Fruit fly (Drosophila melanogaster) whole organism, prepupa: ENCODE data around the gene unc80.
A peak's percentile ranks its signal among the peaks of the same experiment; 100 is the strongest.

Experiments used
- CG10669 ChIP-seq: fragments of 200-800 bp; sonication (Bioruptor generic); optimal IDR thresholded peaks from 3 replicates; lab custom pipeline; 2018; ENCODE audit warnings: missing biosample characterization, mild to moderate bottlenecking, missing genetic modification characterization, moderate library complexity
- CG11294 ChIP-seq: fragments of 200-800 bp; sonication (Bioruptor generic); IDR thresholded peaks from 2 replicates; pipeline ENCODE4 v1.3.6; 2022; ENCODE audit warnings: missing biosample characterization, missing genetic modification characterization
- CG11902 ChIP-seq: fragments of 200-800 bp; sonication (Bioruptor generic); optimal IDR thresholded peaks from 3 replicates; lab custom pipeline; 2016; ENCODE audit warnings: missing biosample characterization, missing genetic modification characterization
- CG32006 ChIP-seq: fragments of 200-800 bp; sonication (Bioruptor generic); optimal IDR thresholded peaks from 3 replicates; lab custom pipeline; 2017; ENCODE audit warnings: missing biosample characterization, mild to moderate bottlenecking, missing genetic modification characterization
- CG34406 ChIP-seq: fragments of 200-800 bp; sonication (Bioruptor generic); optimal IDR thresholded peaks from 3 replicates; lab custom pipeline; 2016; ENCODE audit warnings: missing biosample characterization, missing genetic modification characterization
- CG6163 ChIP-seq: fragments of 200-800 bp; sonication (Bioruptor generic); IDR thresholded peaks from 3 replicates; pipeline ENCODE4 v1.3.6; 2022; ENCODE audit warnings: missing biosample characterization, missing genetic modification characterization
- CG6276 ChIP-seq: fragments of 200-800 bp; sonication (Bioruptor generic); optimal IDR thresholded peaks from 2 replicates; lab custom pipeline; 2017; ENCODE audit warnings: missing biosample characterization, mild to moderate bottlenecking, missing genetic modification characterization
- CG6792 ChIP-seq: fragments of 200-800 bp; sonication (Bioruptor generic); optimal IDR thresholded peaks from 3 replicates; lab custom pipeline; 2016; ENCODE audit warnings: missing biosample characterization, missing genetic modification characterization
- CG7368 ChIP-seq: fragments of 200-800 bp; sonication (Bioruptor generic); optimal IDR thresholded peaks from 3 replicates; lab custom pipeline; 2016; ENCODE audit warnings: missing biosample characterization, missing genetic modification characterization
- CG9139 ChIP-seq: fragments of 200-800 bp; sonication (Bioruptor generic); optimal IDR thresholded peaks from 3 replicates; lab custom pipeline; 2017; ENCODE audit warnings: missing biosample characterization, mild to moderate bottlenecking, missing genetic modification characterization
- Eip75B ChIP-seq: fragments of 200-800 bp; sonication (Bioruptor generic); optimal IDR thresholded peaks from 3 replicates; lab custom pipeline; 2016; ENCODE audit warnings: missing biosample characterization, missing genetic modification characterization
- Eip78C ChIP-seq: fragments of 200-800 bp; sonication (Bioruptor generic); peaks from one replicate; lab custom pipeline; 2016; ENCODE audit warnings: missing biosample characterization, missing genetic modification characterization
- Ets21C ChIP-seq: fragments of 200-800 bp; sonication (Bioruptor generic); optimal IDR thresholded peaks from 3 replicates; lab custom pipeline; 2016; ENCODE audit warnings: missing biosample characterization, missing genetic modification characterization
- Hr38 ChIP-seq: sonication (Bioruptor generic); optimal IDR thresholded peaks from 2 replicates; lab custom pipeline; 2016; ENCODE audit warnings: missing biosample characterization, missing genetic modification characterization
- Hr39 ChIP-seq: fragments of 200-800 bp; sonication (Bioruptor generic); optimal IDR thresholded peaks from 2 replicates; lab custom pipeline; 2016; ENCODE audit warnings: missing biosample characterization, missing genetic modification characterization
- Hr4 ChIP-seq: fragments of 200-800 bp; sonication (Bioruptor generic); optimal IDR thresholded peaks from 3 replicates; lab custom pipeline; 2016; ENCODE audit warnings: missing biosample characterization, missing genetic modification characterization
- Lpt ChIP-seq: fragments of 200-800 bp; sonication (Bioruptor generic); optimal IDR thresholded peaks from 3 replicates; lab custom pipeline; 2016; ENCODE audit warnings: missing biosample characterization, missing genetic modification characterization
- Met ChIP-seq: fragments of 200-800 bp; sonication (Bioruptor generic); optimal IDR thresholded peaks from 3 replicates; lab custom pipeline; 2016; ENCODE audit warnings: missing biosample characterization, missing genetic modification characterization
- OdsH ChIP-seq: fragments of 200-800 bp; sonication (Bioruptor generic); optimal IDR thresholded peaks from 3 replicates; lab custom pipeline; 2016; ENCODE audit warnings: missing biosample characterization, missing genetic modification characterization
- Smox ChIP-seq: fragments of 200-800 bp; sonication (Bioruptor generic); optimal IDR thresholded peaks from 3 replicates; lab custom pipeline; 2016; ENCODE audit warnings: missing biosample characterization, missing genetic modification characterization
- acj6 ChIP-seq: fragments of 200-800 bp; sonication (Bioruptor generic); optimal IDR thresholded peaks from 3 replicates; lab custom pipeline; 2016; ENCODE audit warnings: missing biosample characterization, missing genetic modification characterization
- cyc ChIP-seq: fragments of 200-800 bp; sonication (Bioruptor generic); optimal IDR thresholded peaks from 3 replicates; lab custom pipeline; 2016; ENCODE audit warnings: missing biosample characterization, missing genetic modification characterization
- dac ChIP-seq: fragments of 200-800 bp; sonication (Bioruptor generic); optimal IDR thresholded peaks from 2 replicates; lab custom pipeline; 2017; ENCODE audit warnings: missing biosample characterization, mild to moderate bottlenecking, missing genetic modification characterization
- dsx ChIP-seq: fragments of 200-800 bp; optimal IDR thresholded peaks from 3 replicates; lab custom pipeline; 2019; ENCODE audit warnings: missing biosample characterization, mild to moderate bottlenecking, missing genetic modification characterization, moderate library complexity; ENCODE audit not compliant: poor library complexity, severe bottlenecking
- eg ChIP-seq: fragments of 200-800 bp; sonication (Bioruptor generic); IDR thresholded peaks from 3 replicates; pipeline ENCODE4 v1.3.6; 2022; ENCODE audit warnings: missing biosample characterization, missing genetic modification characterization
- esn ChIP-seq: fragments of 200-800 bp; sonication (Bioruptor generic); optimal IDR thresholded peaks from 2 replicates; lab custom pipeline; 2016; ENCODE audit warnings: missing biosample characterization, mild to moderate bottlenecking, missing genetic modification characterization, moderate library complexity
- fd59A ChIP-seq: fragments of 200-800 bp; sonication (Bioruptor generic); optimal IDR thresholded peaks from 2 replicates; lab custom pipeline; 2017; ENCODE audit warnings: missing biosample characterization, mild to moderate bottlenecking, missing genetic modification characterization, missing genetic modification reagents
- fd85E ChIP-seq: fragments of 200-800 bp; sonication (Bioruptor generic); optimal IDR thresholded peaks from 3 replicates; lab custom pipeline; 2016; ENCODE audit warnings: missing biosample characterization, missing genetic modification characterization
- pdm3 ChIP-seq: fragments of 200-800 bp; sonication (Bioruptor generic); optimal IDR thresholded peaks from 3 replicates; lab custom pipeline; 2016; ENCODE audit warnings: missing biosample characterization, missing genetic modification characterization
- salr ChIP-seq, 2 experiments: fragments of 200-800 bp; sonication (Bioruptor generic); optimal IDR thresholded peaks; 3 replicates each; lab custom pipeline; 2016 to 2018; ENCODE audit warnings: missing biosample characterization in 2 of 2, missing genetic modification characterization in 2 of 2, mild to moderate bottlenecking in 1 of 2
- spab ChIP-seq: fragments of 200-800 bp; sonication (Bioruptor generic); optimal IDR thresholded peaks from 2 replicates; lab custom pipeline; 2017; ENCODE audit warnings: missing biosample characterization, mild to moderate bottlenecking, missing genetic modification characterization, missing genetic modification reagents
- ss ChIP-seq, 2 experiments: fragments of 200-800 bp; sonication (Bioruptor generic); optimal IDR thresholded peaks; 2 replicates in 1 of 2; 3 replicates in 1 of 2; lab custom pipeline; 2017 to 2018; ENCODE audit warnings: mild to moderate bottlenecking in 2 of 2, missing biosample characterization in 2 of 2, missing genetic modification characterization in 2 of 2, moderate library complexity in 1 of 2
- svp ChIP-seq: fragments of 200-800 bp; sonication (Bioruptor generic); peaks from one replicate; lab custom pipeline; 2016; ENCODE audit warnings: missing biosample characterization, missing genetic modification characterization
- topi ChIP-seq: fragments of 200-800 bp; sonication (Bioruptor generic); optimal IDR thresholded peaks from 3 replicates; lab custom pipeline; 2016; ENCODE audit warnings: missing biosample characterization, missing genetic modification characterization

The unc80 gene

DNA sequence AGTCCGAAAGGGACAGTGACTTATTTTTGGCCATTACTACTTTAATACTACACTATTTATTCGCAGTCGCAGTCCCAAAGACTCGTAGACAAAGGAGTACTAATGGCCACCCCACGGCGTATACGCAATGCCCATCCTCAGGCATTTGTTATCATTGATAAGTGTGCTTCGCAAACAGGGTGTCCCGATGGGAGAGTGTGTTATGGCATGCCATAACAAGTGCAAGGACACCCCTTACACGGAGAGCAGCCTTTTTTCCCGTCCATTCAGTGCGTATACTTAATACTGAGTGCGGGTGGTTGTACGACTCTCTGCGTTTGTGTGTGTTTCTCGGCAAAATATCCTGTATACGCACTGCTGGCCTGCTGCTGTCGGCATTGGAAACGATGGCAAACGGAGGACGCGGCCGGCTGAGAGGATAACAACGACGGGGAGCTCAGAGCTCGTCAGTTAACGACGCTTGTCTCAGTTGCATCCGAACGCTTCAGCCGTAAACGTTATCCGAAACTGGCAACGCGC, at the start of gene unc80:
TSS of gene unc80 (plus strand) at position 469 of the 519 bp plus-strand sequence.
- TF ChIP-seq cyc (GFP tag; lab: Kevin White, UChicago) (no peak), CG34406 (GFP tag; lab: Kevin White, UChicago) (no peak), Ets21C (GFP tag; lab: Kevin White, UChicago) (no peak), topi (GFP tag; lab: Kevin White, UChicago) (no peak), CG32006 (GFP tag; lab: Kevin White, UChicago) (no peak)
- TF ChIP-seq, all 60 proteins: peak for 0

DNA sequence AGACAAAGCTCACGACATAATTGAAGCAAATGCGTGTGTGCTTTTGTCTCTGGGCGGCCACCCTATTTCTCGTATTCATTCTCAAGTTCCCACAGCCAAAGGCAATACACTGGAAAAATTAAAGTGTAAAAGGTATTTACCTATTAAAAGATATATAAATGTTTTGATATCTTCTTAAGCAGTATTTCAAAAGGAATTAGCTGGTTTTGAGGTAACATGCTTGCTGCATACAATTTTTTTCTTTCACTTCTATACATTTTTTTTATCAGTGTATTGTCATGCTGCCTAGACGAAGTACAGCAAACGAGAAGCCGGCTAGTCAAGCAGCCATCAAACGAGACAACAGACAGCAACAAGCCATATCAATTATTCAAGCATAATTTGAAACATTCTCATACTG, 48.4 kb upstream of the unc80 start:
- TF ChIP-seq CG6276 (GFP tag; lab: Kevin White, UChicago) (no peak), Eip78C (GFP tag; lab: Kevin White, UChicago) (peak; percentile 39), eg (GFP tag; lab: Robert Waterston, UW) (0 out of 3 replicates have a peak, but pooled peaks have one; percentile 24), esn (no peak), dsx (no peak), Met (GFP tag; lab: Kevin White, UChicago) (peak; percentile 18), Hr39 (GFP tag; lab: Kevin White, UChicago) (no peak), CG11294 (no peak), Lpt (no peak), acj6 (no peak), svp (GFP tag; lab: Kevin White, UChicago) (peak; percentile 42), Hr4 (GFP tag; lab: Kevin White, UChicago) (no peak), fd85E (GFP tag; lab: Kevin White, UChicago) (no peak)

DNA sequence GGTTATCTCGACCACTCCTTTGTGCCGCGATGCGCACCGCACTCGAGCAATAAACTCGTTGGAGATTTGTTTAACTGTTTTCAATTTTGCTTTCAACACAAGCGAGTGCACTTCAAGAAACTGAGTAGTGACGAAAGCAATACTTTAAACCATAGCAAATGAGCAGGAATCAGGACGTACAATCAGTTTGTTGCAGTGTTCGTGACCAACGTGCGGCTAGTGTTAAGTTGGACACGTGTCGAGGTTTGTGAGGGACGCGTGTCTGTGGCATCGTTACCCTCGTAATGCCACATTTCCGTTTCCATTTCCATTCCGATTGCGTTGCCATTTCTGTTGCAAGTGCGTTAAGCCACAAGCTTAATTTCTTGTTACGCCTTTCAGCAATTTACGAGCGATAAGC, 45.7 kb upstream of the unc80 start:
- no peak for TF ChIP-seq Met (GFP tag; lab: Kevin White, UChicago)
- no peak for TF ChIP-seq ss (GFP tag; optimal IDR thresholded peaks at IDR 0.05; lab: Kevin White, UChicago)
- no peak for TF ChIP-seq dac (GFP tag; lab: Kevin White, UChicago)
- no peak for TF ChIP-seq Eip75B
- TF ChIP-seq salr (GFP tag; optimal IDR thresholded peaks at IDR 0.05; lab: Kevin White, UChicago) = no peak
- TF ChIP-seq CG11294 = no peak
- TF ChIP-seq fd85E (GFP tag; lab: Kevin White, UChicago) = no peak
- no peak for TF ChIP-seq CG7368 (GFP tag; lab: Kevin White, UChicago)
- TF ChIP-seq CG9139 (GFP tag; lab: Kevin White, UChicago) = no peak
- TF ChIP-seq CG6163 = no peak
- no peak for TF ChIP-seq acj6
- TF ChIP-seq Hr38 (GFP tag; lab: Kevin White, UChicago) = no peak

DNA sequence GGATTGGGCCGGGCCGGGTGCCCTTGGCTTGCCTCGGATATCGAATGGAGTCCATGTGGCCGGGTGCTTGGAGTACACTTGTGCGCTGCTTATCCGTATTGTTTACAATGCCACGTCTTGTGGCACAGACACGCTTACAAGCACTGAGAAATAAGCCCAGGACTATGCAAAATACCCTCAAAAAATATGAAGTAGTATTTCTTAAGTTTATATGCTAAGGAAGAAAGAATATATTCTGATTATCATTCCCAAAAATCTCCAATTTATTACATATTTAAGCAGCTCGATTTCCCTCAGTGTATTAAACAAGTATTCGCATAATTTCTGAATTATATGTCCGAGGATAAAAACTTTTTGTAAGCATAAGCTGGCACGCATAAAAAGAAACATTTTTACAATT, 40.4 kb upstream of the unc80 start:
- TF ChIP-seq CG6163 (0 out of 3 replicates have a peak, but pooled peaks have one; percentile 24), pdm3 (GFP tag; lab: Kevin White, UChicago) (peak; percentile 17), OdsH (GFP tag; lab: Kevin White, UChicago) (peak; percentile 25), Smox (GFP tag; lab: Kevin White, UChicago) (peak; percentile 4), CG11902 (GFP tag; lab: Kevin White, UChicago) (no peak), Eip78C (GFP tag; lab: Kevin White, UChicago) (peak; percentile 53), fd59A (GFP tag; lab: Kevin White, UChicago) (peak; percentile 3), CG6792 (GFP tag; lab: Kevin White, UChicago) (no peak), Hr38 (GFP tag; lab: Kevin White, UChicago) (no peak), CG10669 (GFP tag; lab: Kevin White, UChicago) (no peak), spab (GFP tag; lab: Kevin White, UChicago) (peak; percentile 10), Eip75B (peak; percentile 10), Met (GFP tag; lab: Kevin White, UChicago) (peak; percentile 7), svp (GFP tag; lab: Kevin White, UChicago) (peak; percentile 39), cyc (GFP tag; lab: Kevin White, UChicago) (peak; percentile 19)
